Worm (Caenorhabditis elegans) whole organism, mixed stage, embryonic: ENCODE measurements around the gene gskl-1.
A peak's percentile ranks its signal among the peaks of the same experiment; 100 is the strongest.

ENCODE experiments used
- M03D4.4 ChIP-seq: sonication (generic microtip); optimal IDR thresholded peaks from 2 replicates; lab custom pipeline; 2017; ENCODE audit warnings: mild to moderate bottlenecking, missing genetic modification characterization, missing compliant biosample characterization
- bed-3 ChIP-seq: fragments of 200-800 bp; sonication (Bioruptor generic); optimal IDR thresholded peaks from 3 replicates; lab custom pipeline; 2018; ENCODE audit warnings: mild to moderate bottlenecking, missing genetic modification characterization, moderate library complexity, missing compliant biosample characterization
- blmp-1 ChIP-seq: fragments of 150-350 bp; optimal IDR thresholded peaks from 2 replicates; lab custom pipeline; 2014; ENCODE audit warnings: missing biosample characterization, missing genetic modification characterization
- ceh-39 ChIP-seq: fragments of 150-350 bp; optimal IDR thresholded peaks from 2 replicates; lab custom pipeline; 2014; ENCODE audit warnings: missing biosample characterization, missing genetic modification characterization
- ceh-43 ChIP-seq: fragments of 200-800 bp; sonication (Bioruptor generic); optimal IDR thresholded peaks from 2 replicates; lab custom pipeline; 2018; ENCODE audit warnings: mild to moderate bottlenecking, missing genetic modification characterization, moderate library complexity, missing compliant biosample characterization
- ceh-83 ChIP-seq: fragments of 200-800 bp; sonication (Bioruptor generic); optimal IDR thresholded peaks from 2 replicates; lab custom pipeline; 2018; ENCODE audit warnings: mild to moderate bottlenecking, missing genetic modification characterization, missing compliant biosample characterization
- ces-1 ChIP-seq: fragments of 150-350 bp; optimal IDR thresholded peaks from 2 replicates; lab custom pipeline; 2014; ENCODE audit warnings: missing biosample characterization, missing genetic modification reagents, missing genetic modification characterization
- drap-1 ChIP-seq: fragments of 200-800 bp; sonication (Bioruptor generic); optimal IDR thresholded peaks from 3 replicates; lab custom pipeline; 2018; ENCODE audit warnings: mild to moderate bottlenecking, missing genetic modification characterization, missing compliant biosample characterization
- elt-1 ChIP-seq: sonication (generic microtip); optimal IDR thresholded peaks from 2 replicates; lab custom pipeline; 2017; ENCODE audit warnings: missing genetic modification characterization, mild to moderate bottlenecking, missing compliant biosample characterization, antibody characterized with exemption, moderate library complexity, borderline replicate concordance; ENCODE audit not compliant: insufficient read depth
- flh-1 ChIP-seq: fragments of 200-800 bp; sonication (Bioruptor generic); optimal IDR thresholded peaks from 2 replicates; lab custom pipeline; 2018; ENCODE audit warnings: mild to moderate bottlenecking, missing genetic modification characterization, moderate library complexity, missing compliant biosample characterization
- ham-2 ChIP-seq: fragments of 200-800 bp; sonication (Bioruptor generic); optimal IDR thresholded peaks from 2 replicates; lab custom pipeline; 2018; ENCODE audit warnings: mild to moderate bottlenecking, missing genetic modification characterization, missing compliant biosample characterization
- hlh-1 ChIP-seq: fragments of 150-350 bp; optimal IDR thresholded peaks from 2 replicates; lab custom pipeline; 2014; ENCODE audit warnings: missing biosample characterization, missing genetic modification reagents, missing genetic modification characterization
- lsy-2 ChIP-seq: fragments of 150-350 bp; optimal IDR thresholded peaks from 2 replicates; lab custom pipeline; 2014; ENCODE audit warnings: missing biosample characterization, missing genetic modification characterization
- mab-5 ChIP-seq: fragments of 150-350 bp; optimal IDR thresholded peaks from 2 replicates; lab custom pipeline; 2014; ENCODE audit warnings: missing biosample characterization, missing genetic modification characterization
- mep-1 ChIP-seq: fragments of 150-350 bp; optimal IDR thresholded peaks from 2 replicates; lab custom pipeline; 2017; ENCODE audit warnings: missing biosample characterization, missing genetic modification reagents, missing genetic modification characterization, inconsistent platforms
- mls-2 ChIP-seq: sonication (generic microtip); optimal IDR thresholded peaks from 2 replicates; lab custom pipeline; 2016; ENCODE audit warnings: mild to moderate bottlenecking, missing genetic modification characterization, moderate library complexity, missing compliant biosample characterization
- nhr-12 ChIP-seq: fragments of 150-350 bp; optimal IDR thresholded peaks from 2 replicates; lab custom pipeline; 2014; ENCODE audit warnings: missing biosample characterization, missing genetic modification characterization
- nhr-2 ChIP-seq: fragments of 150-350 bp; optimal IDR thresholded peaks from 2 replicates; lab custom pipeline; 2014; ENCODE audit warnings: missing biosample characterization, missing genetic modification characterization
- nhr-237 ChIP-seq: fragments of 150-350 bp; optimal IDR thresholded peaks from 2 replicates; lab custom pipeline; 2014; ENCODE audit warnings: missing biosample characterization, missing genetic modification characterization
- nhr-28 ChIP-seq: fragments of 150-350 bp; optimal IDR thresholded peaks from 2 replicates; lab custom pipeline; 2014; ENCODE audit warnings: missing biosample characterization, missing genetic modification characterization
- nhr-76 ChIP-seq: sonication (generic microtip); optimal IDR thresholded peaks from 2 replicates; lab custom pipeline; 2017; ENCODE audit warnings: missing biosample characterization, missing genetic modification characterization
- pha-4 ChIP-seq: fragments of 150-350 bp; optimal IDR thresholded peaks from 2 replicates; lab custom pipeline; 2018; ENCODE audit warnings: missing biosample characterization, missing genetic modification reagents, missing genetic modification characterization
- sem-2 ChIP-seq: fragments of 200-800 bp; sonication (Bioruptor generic); optimal IDR thresholded peaks from 2 replicates; lab custom pipeline; 2018; ENCODE audit warnings: mild to moderate bottlenecking, missing genetic modification characterization, missing compliant biosample characterization
- snpc-4 ChIP-seq: fragments of 150-350 bp; optimal IDR thresholded peaks from 2 replicates; lab custom pipeline; 2014; ENCODE audit warnings: missing biosample characterization, missing genetic modification characterization
- sptf-1 ChIP-seq: sonication (generic microtip); optimal IDR thresholded peaks from 2 replicates; lab custom pipeline; 2017; ENCODE audit warnings: mild to moderate bottlenecking, missing genetic modification characterization, moderate library complexity, missing compliant biosample characterization
- tbx-8 ChIP-seq: fragments of 200-800 bp; sonication (Bioruptor generic); optimal IDR thresholded peaks from 2 replicates; lab custom pipeline; 2018; ENCODE audit warnings: mild to moderate bottlenecking, missing genetic modification characterization, moderate library complexity, missing compliant biosample characterization
- unc-120 ChIP-seq: sonication (generic microtip); optimal IDR thresholded peaks from 2 replicates; lab custom pipeline; 2017; ENCODE audit warnings: missing genetic modification characterization, missing compliant biosample characterization; ENCODE audit not compliant: poor library complexity, severe bottlenecking
- unc-62 ChIP-seq: fragments of 150-350 bp; optimal IDR thresholded peaks from 2 replicates; lab custom pipeline; 2014; ENCODE audit warnings: missing biosample characterization, missing genetic modification reagents, missing genetic modification characterization
- zip-8 ChIP-seq: fragments of 150-350 bp; optimal IDR thresholded peaks from 2 replicates; lab custom pipeline; 2014; ENCODE audit warnings: missing biosample characterization, missing genetic modification characterization

gskl-1 gene

ce11 chrII:10945446-10945845 lies 1.9 kb upstream of the gskl-1 start:
- TF ChIP-seq tbx-8 (GFP tag; lab: Kevin White, UChicago) = no peak
- no peak for TF ChIP-seq blmp-1 (tag; lab: Kevin White, UChicago)
- no peak for TF ChIP-seq mep-1 (tag; lab: Kevin White, UChicago)
- no peak for TF ChIP-seq zip-8 (tag; lab: Kevin White, UChicago)
- TF ChIP-seq ceh-83 (GFP tag; lab: Kevin White, UChicago) = no peak
- TF ChIP-seq M03D4.4 = no peak
- no peak for TF ChIP-seq nhr-76 (tag; lab: Kevin White, UChicago)
- TF ChIP-seq nhr-2 = no peak
- TF ChIP-seq, all 35 proteins: peak for 0

ce11 chrII:10946848-10947247 lies 511 bp upstream of the gskl-1 start:
- TF ChIP-seq unc-62 (GFP tag; lab: Kevin White, UChicago) (peak; percentile 81), ceh-39 (tag; lab: Kevin White, UChicago) (no peak)

- no peak for TF ChIP-seq nhr-12 (tag; lab: Kevin White, UChicago)
- no peak for TF ChIP-seq ceh-83 (GFP tag; lab: Kevin White, UChicago)
- TF ChIP-seq unc-120 (tag; lab: Kevin White, UChicago) = no peak
- no peak for TF ChIP-seq ceh-43 (GFP tag; lab: Kevin White, UChicago)
- TF ChIP-seq drap-1 (GFP tag; lab: Kevin White, UChicago) = no peak
- no peak for TF ChIP-seq elt-1 (tag; lab: Kevin White, UChicago)
- TF ChIP-seq sptf-1 (tag; lab: Kevin White, UChicago) = no peak
- no peak for TF ChIP-seq sem-2
- no peak for TF ChIP-seq mep-1 (tag; lab: Kevin White, UChicago)
- no peak for TF ChIP-seq mab-5 (tag; lab: Kevin White, UChicago)
- TF ChIP-seq zip-8 (tag; lab: Kevin White, UChicago) = no peak
- TF ChIP-seq ceh-39 (tag; lab: Kevin White, UChicago) = no peak
- TF ChIP-seq snpc-4 (tag; lab: Kevin White, UChicago) = no peak
- no peak for TF ChIP-seq bed-3
- no peak for TF ChIP-seq mls-2 (tag; lab: Kevin White, UChicago)
- no peak for TF ChIP-seq blmp-1 (tag; lab: Kevin White, UChicago)
- no peak for TF ChIP-seq lsy-2 (tag; lab: Kevin White, UChicago)
- no peak for TF ChIP-seq flh-1 (GFP tag; lab: Kevin White, UChicago)
These were observed 1.1 kb downstream of the gskl-1 start for ce11 chrII:10948236-10949025.

- TF ChIP-seq pha-4 (no peak), unc-62 (GFP tag; lab: Kevin White, UChicago) (no peak), ceh-43 (GFP tag; lab: Kevin White, UChicago) (no peak), flh-1 (GFP tag; lab: Kevin White, UChicago) (no peak), nhr-2 (no peak), mab-5 (tag; lab: Kevin White, UChicago) (no peak), tbx-8 (GFP tag; lab: Kevin White, UChicago) (no peak), nhr-28 (tag; lab: Kevin White, UChicago) (no peak), ham-2 (GFP tag; lab: Kevin White, UChicago) (no peak), nhr-12 (tag; lab: Kevin White, UChicago) (no peak), ces-1 (no peak), snpc-4 (tag; lab: Kevin White, UChicago) (no peak), mls-2 (tag; lab: Kevin White, UChicago) (no peak), hlh-1 (no peak), ceh-83 (GFP tag; lab: Kevin White, UChicago) (no peak), drap-1 (GFP tag; lab: Kevin White, UChicago) (no peak)
These were observed 2.0 kb downstream of the gskl-1 start for ce11 chrII:10949383-10949782.

- peak; percentile 6 for TF ChIP-seq blmp-1 (tag; lab: Kevin White, UChicago)
- no peak for TF ChIP-seq sptf-1 (tag; lab: Kevin White, UChicago)
- TF ChIP-seq ceh-83 (GFP tag; lab: Kevin White, UChicago) = no peak
- no peak for TF ChIP-seq nhr-237
These were observed 2.8 kb downstream of the gskl-1 start, which contains the start of gene gst-5 for ce11 chrII:10950107-10950679. TSS of gene gst-5 (plus strand) at chrII:10950352.
